Fruit fly (Drosophila melanogaster): Measurements from ENCODE around the gene Amnionless.

The Amnionless gene

dm6 chr2L:298285-298644 lies 9.3 kb upstream of the Amnionless start (continued):
- no peak for TF ChIP-seq ssp (GFP tag; IDR thresholded peaks at IDR 0.05)
- no peak for TF ChIP-seq Optix (GFP tag; IDR thresholded peaks at IDR 0.05)
- no peak for TF ChIP-seq Fer3 (tag; optimal IDR thresholded peaks at IDR 0.05)
- TF ChIP-seq CG10543 (GFP tag; optimal IDR thresholded peaks at IDR 0.05): peak; percentile 63
- peak; percentile 86 for TF ChIP-seq CG9727 (GFP tag; optimal IDR thresholded peaks at IDR 0.05)
- TF ChIP-seq CG34422 (GFP tag; IDR thresholded peaks at IDR 0.05): peak; percentile 54; the same call in 1 of the 3 replicates
- TF ChIP-seq Dek (tag; optimal IDR thresholded peaks at IDR 0.05): no peak
- no peak for TF ChIP-seq CG16813 (GFP tag; IDR thresholded peaks at IDR 0.05; ENCODE audit: partially characterized antibody)
- peak; percentile 3 for TF ChIP-seq scrt (GFP tag; optimal IDR thresholded peaks at IDR 0.05)

- TF ChIP-seq caup (GFP tag; optimal IDR thresholded peaks at IDR 0.05; ENCODE audit: severe bottlenecking) (peak; percentile 91), CG7357 (GFP tag; IDR thresholded peaks at IDR 0.05) (peak; percentile 70), CG13624 (GFP tag; optimal IDR thresholded peaks at IDR 0.05) (peak; percentile 91), CG3065 (GFP tag; optimal IDR thresholded peaks at IDR 0.05) (peak; percentile 70), CG30403 (GFP tag; optimal IDR thresholded peaks at IDR 0.05) (peak; percentile 96), sob (GFP tag; IDR thresholded peaks at IDR 0.05) (peak; percentile 93), CG4617 (GFP tag; optimal IDR thresholded peaks at IDR 0.05; ENCODE audit: borderline replicate concordance) (peak; percentile 97), dan (GFP tag; IDR thresholded peaks at IDR 0.05) (no peak), CG4854 (GFP tag; optimal IDR thresholded peaks at IDR 0.05) (peak; percentile 81), Nf-YC (tag; optimal IDR thresholded peaks at IDR 0.05) (peak; percentile 86), slp2 (GFP tag; optimal IDR thresholded peaks at IDR 0.05) (peak; percentile 78), CG6689 (GFP tag; IDR thresholded peaks at IDR 0.05) (peak; percentile 83), E2f1 (GFP tag; IDR thresholded peaks at IDR 0.05) (peak; percentile 75), vvl (GFP tag; IDR thresholded peaks at IDR 0.05) (peak; percentile 91), vnd (GFP tag; IDR thresholded peaks at IDR 0.05; ENCODE audit: partially characterized antibody) (no peak), Side (GFP tag; optimal IDR thresholded peaks at IDR 0.05) (peak; percentile 88), HLHmδ (GFP tag; optimal IDR thresholded peaks at IDR 0.05) (peak; percentile 90), emc (GFP tag; optimal IDR thresholded peaks at IDR 0.05) (peak; percentile 73), zen (tag; optimal IDR thresholded peaks at IDR 0.05) (peak; percentile 91), Sox102F (GFP tag; optimal IDR thresholded peaks at IDR 0.05) (peak; percentile 87), pita (GFP tag; optimal IDR thresholded peaks at IDR 0.05) (no peak), Ets97D (GFP tag; optimal IDR thresholded peaks at IDR 0.05) (peak; percentile 88), ewg (GFP tag; optimal IDR thresholded peaks at IDR 0.05) (peak; percentile 74), CG18764 (GFP tag; optimal IDR thresholded peaks at IDR 0.05) (peak; percentile 81), CG5953 (GFP tag; IDR thresholded peaks at IDR 0.05) (peak; percentile 82), nerfin-1 (tag; optimal IDR thresholded peaks at IDR 0.05) (peak; percentile 82), ttk (GFP tag; IDR thresholded peaks at IDR 0.05) (peak; percentile 84), da (GFP tag; optimal IDR thresholded peaks at IDR 0.05) (peak; percentile 68), Dad (GFP tag; optimal IDR thresholded peaks at IDR 0.05) (peak; percentile 92), Usf (GFP tag; optimal IDR thresholded peaks at IDR 0.05) (peak; percentile 80), Hr3 (GFP tag; optimal IDR thresholded peaks at IDR 0.05) (peak; percentile 93), B-H2 (GFP tag; optimal IDR thresholded peaks at IDR 0.05) (peak; percentile 94), CG1792 (GFP tag; optimal IDR thresholded peaks at IDR 0.05) (peak; percentile 90), CG10366 (GFP tag; IDR thresholded peaks at IDR 0.05) (peak; percentile 83), nau (GFP tag; optimal IDR thresholded peaks at IDR 0.05) (peak; percentile 54), Fer1 (GFP tag; optimal IDR thresholded peaks at IDR 0.05) (peak; percentile 86), Dref (GFP tag; IDR thresholded peaks at IDR 0.05) (peak; percentile 43), CG15011 (GFP tag; optimal IDR thresholded peaks at IDR 0.05) (peak; percentile 83), CG2120 (GFP tag; optimal IDR thresholded peaks at IDR 0.05) (peak; percentile 96), org-1 (GFP tag; optimal IDR thresholded peaks at IDR 0.05) (peak; percentile 73)
These were observed 8.7 kb upstream of the Amnionless start, which contains the start of gene Pi3K21B for dm6 chr2L:297480-298284. TSS of gene Pi3K21B (plus strand) at chr2L:297880.
